Fruit fly (Drosophila melanogaster): ENCODE measurements around the gene Gfat2.

Gfat2 gene

dm6 chr3R:28292498-28292897 is 47.1 kb downstream of the Gfat2 start, which contains the start of gene Mst98Cb:
Gene Mst98Cb (plus strand): TSS chr3R:28292798.
- TF ChIP-seq CG17801 (GFP tag; optimal IDR thresholded peaks at IDR 0.05; ENCODE audit: partially characterized antibody) = no peak

- no peak for TF ChIP-seq CG17801 (GFP tag; optimal IDR thresholded peaks at IDR 0.05; ENCODE audit: partially characterized antibody)
These were observed 48.5 kb downstream of the Gfat2 start, which contains the start of gene Mst98Ca for dm6 chr3R:28291038-28291437. Gene Mst98Ca (plus strand): TSS chr3R:28291338.
